Fruit fly (Drosophila melanogaster): ENCODE measurements around the gene Sdr.
A peak's percentile ranks its signal among the peaks of the same experiment; 100 is the strongest.

Sdr gene

DNA sequence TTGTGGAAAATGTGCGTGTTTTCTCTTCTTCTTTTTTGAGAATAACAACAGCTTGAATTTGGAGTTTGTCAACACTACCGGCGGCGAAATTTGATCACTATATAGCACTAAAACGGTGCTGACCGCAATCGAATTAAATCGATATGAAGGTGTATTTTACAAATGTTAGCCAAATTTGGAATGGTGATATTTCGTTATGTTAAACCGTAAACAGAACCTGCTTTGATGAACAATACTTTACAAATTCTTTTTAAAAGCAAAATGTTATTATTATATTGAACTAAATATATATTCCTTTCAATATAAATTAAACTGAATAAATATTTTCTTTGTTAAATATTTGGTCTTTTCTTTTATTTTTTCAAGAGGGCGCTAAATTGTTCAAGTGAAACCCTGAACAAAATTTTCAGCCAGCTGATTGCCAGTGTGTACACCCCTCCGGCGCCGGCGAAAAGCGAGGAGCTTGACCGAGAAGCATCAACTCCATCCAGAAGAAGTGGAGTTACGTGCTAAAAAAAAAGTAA lies 32.4 kb upstream of the Sdr start, which contains the start of the genes Rrp6, CG33331 and CG33332 (continued):
- peak; percentile 27 for TF ChIP-seq CG31388 (GFP tag; optimal IDR thresholded peaks at IDR 0.05)
- no peak for TF ChIP-seq CG17912 (GFP tag; optimal IDR thresholded peaks at IDR 0.05)
- no peak for TF ChIP-seq sim (GFP tag; IDR thresholded peaks at IDR 0.05)
- TF ChIP-seq CG8359 (GFP tag; optimal IDR thresholded peaks at IDR 0.05; ENCODE audit: borderline replicate concordance): no peak
- TF ChIP-seq CG13296 (GFP tag; optimal IDR thresholded peaks at IDR 0.05): peak; percentile 67
- no peak for TF ChIP-seq ash1 (GFP tag; optimal IDR thresholded peaks at IDR 0.05)
- TF ChIP-seq Ets97D (GFP tag; optimal IDR thresholded peaks at IDR 0.05): peak; percentile 75
- peak; percentile 61; the same call in 2 of the 3 replicates for TF ChIP-seq CG11456 (GFP tag; IDR thresholded peaks at IDR 0.05)
- TF ChIP-seq ind (GFP tag; optimal IDR thresholded peaks at IDR 0.05): peak; percentile 83
- TF ChIP-seq CG9437 (GFP tag; optimal IDR thresholded peaks at IDR 0.05): peak; percentile 66
- TF ChIP-seq CG6791 (GFP tag; IDR thresholded peaks at IDR 0.05; ENCODE audit: partially characterized antibody): peak; percentile 71
- peak; percentile 65 for TF ChIP-seq CG11247 (GFP tag; IDR thresholded peaks at IDR 0.05)
- peak; percentile 74 for TF ChIP-seq CG15514 (GFP tag; optimal IDR thresholded peaks at IDR 0.05)
- TF ChIP-seq CG7963 (GFP tag; IDR thresholded peaks at IDR 0.05; ENCODE audit: partially characterized antibody): no peak
- peak; percentile 77 for TF ChIP-seq CG6689 (GFP tag; IDR thresholded peaks at IDR 0.05)
- TF ChIP-seq CG4360 (GFP tag; IDR thresholded peaks at IDR 0.05): no peak
- TF ChIP-seq CG7928 (GFP tag; optimal IDR thresholded peaks at IDR 0.05): peak; percentile 83
- TF ChIP-seq MBD-R2 (GFP tag; IDR thresholded peaks at IDR 0.05): peak; percentile 64
- TF ChIP-seq CG10267 (tag; optimal IDR thresholded peaks at IDR 0.05): peak; percentile 95
- TF ChIP-seq scrt (GFP tag; optimal IDR thresholded peaks at IDR 0.05): peak; percentile 62
- TF ChIP-seq CG13287 (GFP tag; IDR thresholded peaks at IDR 0.05; ENCODE audit: partially characterized antibody): peak; percentile 81
- TF ChIP-seq zen (tag; optimal IDR thresholded peaks at IDR 0.05): peak; percentile 35
- TF ChIP-seq MESR4 (GFP tag; optimal IDR thresholded peaks at IDR 0.05): peak; percentile 46
- TF ChIP-seq Sry-δ (GFP tag; optimal IDR thresholded peaks at IDR 0.05): peak; percentile 50
- no peak for TF ChIP-seq mld (GFP tag; IDR thresholded peaks at IDR 0.05; ENCODE audit: partially characterized antibody)
- peak; percentile 57 for TF ChIP-seq BEAF-32 (GFP tag; optimal IDR thresholded peaks at IDR 0.05)
- peak; percentile 81 for TF ChIP-seq CG12155 (GFP tag; optimal IDR thresholded peaks at IDR 0.05)
- peak; percentile 59 for TF ChIP-seq CG9727 (GFP tag; optimal IDR thresholded peaks at IDR 0.05)
- TF ChIP-seq gro (GFP tag; optimal IDR thresholded peaks at IDR 0.05): peak; percentile 37
- peak; percentile 57 for TF ChIP-seq NC2β (GFP tag; optimal IDR thresholded peaks at IDR 0.05)
- peak; percentile 42; the same call in 2 of the 3 replicates for TF ChIP-seq tgo (GFP tag; IDR thresholded peaks at IDR 0.05)
- peak; percentile 40; the same call in 1 of the 2 replicates for TF ChIP-seq CG14667 (GFP tag; IDR thresholded peaks at IDR 0.05)
- peak; percentile 90 for TF ChIP-seq CG12659 (GFP tag; optimal IDR thresholded peaks at IDR 0.05)
- peak; percentile 79 for TF ChIP-seq slbo (GFP tag; IDR thresholded peaks at IDR 0.05)
- peak; percentile 15 for TF ChIP-seq ERR (GFP tag; optimal IDR thresholded peaks at IDR 0.05)
- TF ChIP-seq CG17829 (tag; optimal IDR thresholded peaks at IDR 0.05): peak; percentile 85
- TF ChIP-seq CG1602 (GFP tag; optimal IDR thresholded peaks at IDR 0.05): peak; percentile 63
- no peak for TF ChIP-seq sc (optimal IDR thresholded peaks at IDR 0.05)
- peak; percentile 33 for TF ChIP-seq sc (GFP tag; optimal IDR thresholded peaks at IDR 0.05)
- TF ChIP-seq Ada2b (GFP tag; IDR thresholded peaks at IDR 0.05): peak; percentile 34; the same call in 1 of the 2 replicates
- no peak for TF ChIP-seq fd64A (GFP tag; optimal IDR thresholded peaks at IDR 0.05)
- no peak for TF ChIP-seq hkb (optimal IDR thresholded peaks at IDR 0.05)
- TF ChIP-seq hkb (GFP tag; IDR thresholded peaks at IDR 0.05): 0 out of 2 replicates have a peak, but pooled peaks have one; percentile 35
- TF ChIP-seq corto (GFP tag; optimal IDR thresholded peaks at IDR 0.05): no peak
- no peak; the same call in 2 of the 3 replicates for TF ChIP-seq CG11560 (tag; IDR thresholded peaks at IDR 0.05)
- peak; percentile 70 for TF ChIP-seq unpg (GFP tag; optimal IDR thresholded peaks at IDR 0.05)
- TF ChIP-seq klu (GFP tag; IDR thresholded peaks at IDR 0.05): no peak; the same call in 1 of the 2 replicates
- TF ChIP-seq CG15696 (tag; optimal IDR thresholded peaks at IDR 0.05): peak; percentile 63
- peak; percentile 47 for TF ChIP-seq jumu (GFP tag; optimal IDR thresholded peaks at IDR 0.05)
- peak; percentile 80 for TF ChIP-seq sug (tag; optimal IDR thresholded peaks at IDR 0.05)

Data from whole organism, embryonic.